Worm (Caenorhabditis elegans) whole organism, L1 larva: ENCODE measurements around the gene igcm-2.

Experiments
- C16A3.4 ChIP-seq: fragments of 150-350 bp; optimal IDR thresholded peaks from 2 replicates; lab custom pipeline; 2014; ENCODE audit warnings: missing biosample characterization, missing genetic modification characterization
- C34B4.2 ChIP-seq: sonication (generic microtip); optimal IDR thresholded peaks from 2 replicates; lab custom pipeline; 2017; ENCODE audit warnings: mild to moderate bottlenecking, missing genetic modification characterization, missing compliant biosample characterization
- F16B12.6 ChIP-seq: fragments of 150-350 bp; optimal IDR thresholded peaks from 2 replicates; lab custom pipeline; 2014; ENCODE audit warnings: missing biosample characterization, missing genetic modification characterization
- ceh-82 ChIP-seq, 3 experiments: fragments of 150-350 bp in 1 of 3; sonication (generic microtip) in 2 of 3; optimal IDR thresholded peaks; 2 replicates each; lab custom pipeline; 2014 to 2017; ENCODE audit warnings: missing biosample characterization in 3 of 3, missing genetic modification characterization in 3 of 3
- efl-1 ChIP-seq, 4 experiments: fragments of 150-350 bp; optimal IDR thresholded peaks in 3 of 4; peaks in 1 of 4; 1 replicate in 1 of 4; 2 replicates in 3 of 4; lab custom pipeline; 2014; ENCODE audit warnings: missing biosample characterization in 2 of 4, missing genetic modification characterization in 2 of 4, missing genetic modification reagents in 2 of 4
- elt-2 ChIP-seq: sonication (generic microtip); optimal IDR thresholded peaks from 2 replicates; lab custom pipeline; 2016; ENCODE audit warnings: missing genetic modification characterization, mild to moderate bottlenecking, inconsistent platforms, missing compliant biosample characterization, missing genetic modification reagents
- lin-15B ChIP-seq: fragments of 150-350 bp; sonication (generic microtip); optimal IDR thresholded peaks from 3 replicates; lab custom pipeline; 2014; ENCODE audit warnings: missing biosample characterization, missing genetic modification characterization
- lin-39 ChIP-seq: fragments of 150-350 bp; optimal IDR thresholded peaks from 2 replicates; lab custom pipeline; 2014; ENCODE audit warnings: missing biosample characterization, missing genetic modification reagents, missing genetic modification characterization
- nhr-237 ChIP-seq: fragments of 150-350 bp; optimal IDR thresholded peaks from 2 replicates; lab custom pipeline; 2014; ENCODE audit warnings: missing biosample characterization, missing genetic modification characterization
- tlp-1 ChIP-seq: fragments of 150-350 bp; optimal IDR thresholded peaks from 2 replicates; lab custom pipeline; 2014; ENCODE audit warnings: missing biosample characterization, missing genetic modification characterization

Gene igcm-2

DNA sequence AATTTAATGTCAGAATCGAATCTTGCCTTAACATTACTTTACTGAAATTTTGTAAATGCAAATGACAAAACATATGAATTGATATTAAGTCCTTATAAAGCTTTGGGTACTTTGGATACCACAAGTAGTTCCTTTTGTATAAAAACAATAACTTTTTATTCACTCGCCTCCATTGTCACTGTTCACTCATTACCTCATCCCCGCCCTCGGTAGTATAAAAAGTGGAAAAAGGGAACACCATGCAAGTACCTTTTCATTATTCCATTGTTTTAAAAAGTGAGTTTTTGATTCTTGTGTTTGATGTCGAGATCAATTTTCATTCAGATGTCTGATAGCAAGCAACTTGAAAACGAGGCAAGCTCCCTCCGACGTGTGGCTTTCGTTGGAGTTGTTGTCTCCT is 57.4 kb downstream of the igcm-2 start, which contains the start of gene col-171:
TSS of gene col-171 (plus strand) at position 301 of the 400 bp plus-strand sequence.
- TF ChIP-seq tlp-1 (no peak), elt-2 (tag; lab: Kevin White, UChicago) (no peak), efl-1 (optimal IDR thresholded peaks at IDR 0.05; lab: Kevin White, UChicago) (no peak), efl-1 (GFP tag; optimal IDR thresholded peaks at IDR 0.05 in 1 of 2; lab: Kevin White, UChicago) (peak in 1 of 2 experiments; percentile 22), nhr-237 (tag; lab: Kevin White, UChicago) (no peak)

ce11 chrX:6331409-6331808 is 60.0 kb downstream of the igcm-2 start, which contains the start of gene col-170:
col-170 (plus strand) TSS chrX:6331709.
- TF ChIP-seq C16A3.4 (tag; lab: Kevin White, UChicago) (no peak), F16B12.6 (tag; lab: Kevin White, UChicago) (no peak), lin-39 (tag; lab: Kevin White, UChicago) (no peak), ceh-82 (tag; optimal IDR thresholded peaks at IDR 0.05; lab: Kevin White, UChicago) (no peak), lin-15B (no peak), C34B4.2 (tag; lab: Kevin White, UChicago) (no peak)
